Fruit fly (Drosophila melanogaster) whole organism, adult: Measurements from ENCODE around the gene Alp5.

Experiments
- CG33017 ChIP-seq: fragments of 200-800 bp; sonication (Bioruptor generic); optimal IDR thresholded peaks from 2 replicates; lab custom pipeline; 2018; ENCODE audit warnings: missing biosample characterization, mild to moderate bottlenecking, missing genetic modification characterization, moderate library complexity
- Crg-1 ChIP-seq: fragments of 200-800 bp; sonication (Bioruptor generic); optimal IDR thresholded peaks from 2 replicates; lab custom pipeline; 2016; ENCODE audit warnings: missing biosample characterization, missing genetic modification characterization

- TF ChIP-seq Crg-1 = no peak
- TF ChIP-seq CG33017 (tag; lab: Kevin White, UChicago) = no peak
Measured at dm6 chr3R:20976649-20977048, 30.1 kb downstream of the Alp5 start.
